Worm (Caenorhabditis elegans) whole organism, L3 larva: ENCODE measurements around the gene dpy-4.

Source experiments
- ZK546.5 ChIP-seq: sonication (generic microtip); optimal IDR thresholded peaks from 2 replicates; lab custom pipeline; 2017; ENCODE audit warnings: missing biosample characterization, missing genetic modification characterization
- aly-2 ChIP-seq: fragments of 150-350 bp; optimal IDR thresholded peaks from 2 replicates; lab custom pipeline; 2014; ENCODE audit warnings: missing biosample characterization, missing genetic modification characterization
- ama-1 ChIP-seq: fragments of 150-350 bp; optimal IDR thresholded peaks from 2 replicates; lab custom pipeline; 2018
- ceh-9 ChIP-seq: sonication (generic microtip); optimal IDR thresholded peaks from 2 replicates; lab custom pipeline; 2018; ENCODE audit warnings: missing biosample characterization, missing genetic modification characterization
- egl-27 ChIP-seq: sonication (generic microtip); optimal IDR thresholded peaks from 4 replicates; lab custom pipeline; 2017; ENCODE audit warnings: missing biosample characterization, missing genetic modification reagents, missing genetic modification characterization
- fos-1 ChIP-seq: fragments of 150-350 bp; optimal IDR thresholded peaks from 2 replicates; lab custom pipeline; 2014; ENCODE audit warnings: missing biosample characterization, missing genetic modification characterization
- nhr-23 ChIP-seq: fragments of 150-350 bp; optimal IDR thresholded peaks from 2 replicates; lab custom pipeline; 2014; ENCODE audit warnings: missing biosample characterization, missing genetic modification reagents, missing genetic modification characterization
- nhr-237 ChIP-seq: fragments of 150-350 bp; optimal IDR thresholded peaks from 2 replicates; lab custom pipeline; 2014; ENCODE audit warnings: missing biosample characterization, missing genetic modification characterization
- nhr-28 ChIP-seq: fragments of 150-350 bp; optimal IDR thresholded peaks from 2 replicates; lab custom pipeline; 2014; ENCODE audit warnings: missing biosample characterization, missing genetic modification characterization
- nhr-77 ChIP-seq: fragments of 150-350 bp; optimal IDR thresholded peaks from 2 replicates; lab custom pipeline; 2014; ENCODE audit warnings: missing biosample characterization, missing genetic modification characterization
- pha-4 ChIP-seq: fragments of 150-350 bp; optimal IDR thresholded peaks from 2 replicates; lab custom pipeline; 2014; ENCODE audit warnings: missing biosample characterization, missing genetic modification reagents, missing genetic modification characterization
- skn-1 ChIP-seq: fragments of 150-350 bp; optimal IDR thresholded peaks from 2 replicates; lab custom pipeline; 2014; ENCODE audit warnings: missing biosample characterization, missing genetic modification characterization

DNA sequence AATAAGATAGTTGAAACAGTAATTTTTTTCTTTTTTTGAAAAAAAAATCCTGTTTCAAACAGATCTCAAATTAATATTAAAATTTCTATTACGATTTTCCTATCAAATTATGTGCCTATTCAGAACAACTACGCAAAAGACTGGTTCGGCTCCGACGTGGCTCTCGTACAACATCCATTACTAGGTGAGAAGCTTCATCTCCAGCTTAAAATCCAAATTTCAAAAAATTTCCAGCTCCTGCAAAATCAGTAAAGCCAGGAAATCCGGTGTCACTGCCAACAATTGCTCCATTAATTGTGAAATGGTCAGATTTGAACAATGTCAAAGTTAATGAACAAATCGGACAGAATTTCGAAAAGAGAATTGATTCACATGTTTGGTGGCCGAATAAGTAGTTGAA is 32.8 kb downstream of the dpy-4 start:
- TF ChIP-seq nhr-23 (no peak), pha-4 (tag; lab: Kevin White, UChicago) (no peak), nhr-28 (no peak), nhr-237 (tag; lab: Kevin White, UChicago) (no peak), ZK546.5 (no peak), fos-1 (tag; lab: Kevin White, UChicago) (no peak), skn-1 (tag; lab: Kevin White, UChicago) (no peak), aly-2 (tag; lab: Kevin White, UChicago) (no peak), nhr-77 (no peak), ama-1 (lab: Kevin White, UChicago) (no peak), egl-27 (tag; lab: Kevin White, UChicago) (no peak), ceh-9 (tag; lab: Kevin White, UChicago) (no peak)
